Fruit fly (Drosophila melanogaster): ENCODE results near the gene CG12237.

Gene CG12237

dm6 chrX:19666991-19667409, 24.3 kb upstream of the CG12237 start, which contains the start of gene Zw (continued):
- no peak for TF ChIP-seq cad (GFP tag; optimal IDR thresholded peaks at IDR 0.05)
- no peak for TF ChIP-seq dimm (GFP tag; IDR thresholded peaks at IDR 0.05)
- no peak for TF ChIP-seq CG10274 (GFP tag; optimal IDR thresholded peaks at IDR 0.05)
- TF ChIP-seq CG14014 (GFP tag; IDR thresholded peaks at IDR 0.05), result peak; percentile 35; the same call in 1 of the 2 replicates
- peak; percentile 19 for TF ChIP-seq HHEX (GFP tag; optimal IDR thresholded peaks at IDR 0.05)
- no peak; the same call in 2 of the 3 replicates for TF ChIP-seq CG11093 (GFP tag; IDR thresholded peaks at IDR 0.05)
- no peak for TF ChIP-seq CG10431 (GFP tag; optimal IDR thresholded peaks at IDR 0.05)
- TF ChIP-seq H2.0 (GFP tag; IDR thresholded peaks at IDR 0.05), result peak; percentile 51; the same call in 1 of the 2 replicates
- TF ChIP-seq CG6765 (GFP tag; optimal IDR thresholded peaks at IDR 0.05), result no peak
- TF ChIP-seq HLH54F (GFP tag; optimal IDR thresholded peaks at IDR 0.05), result peak; percentile 53
- 0 out of 2 replicates have a peak, but pooled peaks have one; percentile 16 for TF ChIP-seq Gsc (GFP tag; IDR thresholded peaks at IDR 0.05)
- no peak for TF ChIP-seq jing (GFP tag; optimal IDR thresholded peaks at IDR 0.05)
- TF ChIP-seq gt (GFP tag; IDR thresholded peaks at IDR 0.05), result no peak
- no peak for TF ChIP-seq unc-4 (GFP tag; IDR thresholded peaks at IDR 0.05; ENCODE audit: partially characterized antibody)
- TF ChIP-seq CrebB (tag; optimal IDR thresholded peaks at IDR 0.05), result no peak
- peak; percentile 8; the same call in 1 of the 2 replicates for TF ChIP-seq Scr (GFP tag; IDR thresholded peaks at IDR 0.05; ENCODE audit: partially characterized antibody)
- TF ChIP-seq pita (GFP tag; optimal IDR thresholded peaks at IDR 0.05), result no peak
- TF ChIP-seq CG18011 (GFP tag; optimal IDR thresholded peaks at IDR 0.05), result no peak
- no peak for TF ChIP-seq Dad (GFP tag; optimal IDR thresholded peaks at IDR 0.05)
- no peak for TF ChIP-seq CG8388 (GFP tag; optimal IDR thresholded peaks at IDR 0.05)
- peak; percentile 4 for TF ChIP-seq CG33213 (GFP tag; optimal IDR thresholded peaks at IDR 0.05)
- peak; percentile 26 for TF ChIP-seq Sox102F (GFP tag; optimal IDR thresholded peaks at IDR 0.05)
- no peak for TF ChIP-seq TFAM (GFP tag; optimal IDR thresholded peaks at IDR 0.05)
- peak; percentile 54 for TF ChIP-seq HLHmδ (GFP tag; optimal IDR thresholded peaks at IDR 0.05)
- TF ChIP-seq CG14860 (GFP tag; IDR thresholded peaks at IDR 0.05; ENCODE audit: partially characterized antibody), result no peak
- TF ChIP-seq ranshi (GFP tag; IDR thresholded peaks at IDR 0.05), result peak; percentile 49; the same call in 1 of the 2 replicates
- TF ChIP-seq CG11723 (GFP tag; optimal IDR thresholded peaks at IDR 0.05), result no peak
- TF ChIP-seq corto (GFP tag; optimal IDR thresholded peaks at IDR 0.05), result no peak
- TF ChIP-seq danr (GFP tag; IDR thresholded peaks at IDR 0.05), result no peak
- TF ChIP-seq sr (GFP tag; IDR thresholded peaks at IDR 0.05), result no peak; the same call in 2 of the 3 replicates
- no peak for TF ChIP-seq sens-2 (GFP tag; IDR thresholded peaks at IDR 0.05)
- TF ChIP-seq CG4360 (GFP tag; IDR thresholded peaks at IDR 0.05), result peak; percentile 80
- TF ChIP-seq CG7745 (tag; optimal IDR thresholded peaks at IDR 0.05), result no peak
- no peak for TF ChIP-seq hth (optimal IDR thresholded peaks at IDR 0.05)
- TF ChIP-seq Opbp (GFP tag; IDR thresholded peaks at IDR 0.05; ENCODE audit: partially characterized antibody), result peak; percentile 80
- peak; percentile 29; the same call in 1 of the 3 replicates for TF ChIP-seq B-H1 (GFP tag; IDR thresholded peaks at IDR 0.05)
- no peak for TF ChIP-seq CG11695 (GFP tag; IDR thresholded peaks at IDR 0.05)
- no peak for TF ChIP-seq CG7271 (tag; optimal IDR thresholded peaks at IDR 0.05)
- TF ChIP-seq usp (GFP tag; optimal IDR thresholded peaks at IDR 0.05), result no peak
- TF ChIP-seq CG32532 (GFP tag; IDR thresholded peaks at IDR 0.05), result peak; percentile 80
- no peak for TF ChIP-seq CG8478 (optimal IDR thresholded peaks at IDR 0.05)
- peak; percentile 52 for TF ChIP-seq Drgx (GFP tag; IDR thresholded peaks at IDR 0.05)
- peak; percentile 5 for TF ChIP-seq sqz (GFP tag; optimal IDR thresholded peaks at IDR 0.05)
- no peak for TF ChIP-seq CG15011 (GFP tag; optimal IDR thresholded peaks at IDR 0.05)
- peak; percentile 73 for TF ChIP-seq CG2120 (GFP tag; optimal IDR thresholded peaks at IDR 0.05)
- no peak for TF ChIP-seq kah (GFP tag; optimal IDR thresholded peaks at IDR 0.05)
- peak; percentile 73 for TF ChIP-seq Ptx1 (GFP tag; IDR thresholded peaks at IDR 0.05)
- TF ChIP-seq Fer3 (tag; optimal IDR thresholded peaks at IDR 0.05), result peak; percentile 48
- peak; percentile 38; the same call in 1 of the 2 replicates for TF ChIP-seq E2f1 (GFP tag; IDR thresholded peaks at IDR 0.05)
- TF ChIP-seq fd102C (GFP tag; optimal IDR thresholded peaks at IDR 0.05), result no peak
- TF ChIP-seq CG11456 (GFP tag; IDR thresholded peaks at IDR 0.05), result peak; percentile 81
- TF ChIP-seq CG15269 (tag; optimal IDR thresholded peaks at IDR 0.05), result peak; percentile 52

Data from whole organism, embryonic.